Fruit fly (Drosophila melanogaster): ENCODE results near the gene CG8360.

DNA sequence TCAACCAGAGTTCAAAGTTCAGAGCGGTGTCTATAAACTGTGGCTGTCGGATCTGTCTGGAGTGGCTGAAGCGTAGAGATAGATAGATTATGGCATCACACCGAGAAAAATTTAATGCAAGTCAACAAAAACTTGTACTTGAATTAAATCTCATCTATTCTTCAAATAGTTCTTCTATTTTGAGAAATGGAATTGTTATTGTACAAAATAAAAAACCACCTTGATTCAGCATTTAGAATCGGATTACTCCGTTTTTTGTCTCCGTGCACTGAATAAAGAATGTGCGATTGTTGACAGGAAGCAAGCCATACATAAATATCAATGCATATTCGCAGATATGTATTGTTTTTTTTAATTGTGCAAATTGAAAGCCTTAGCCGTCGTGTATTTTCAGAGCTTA, 16.9 kb downstream of the CG8360 start:
- TF ChIP-seq Bteb2 (GFP tag; optimal IDR thresholded peaks at IDR 0.05) (no peak), CG1832 (GFP tag; optimal IDR thresholded peaks at IDR 0.05) (no peak), CG14965 (GFP tag; optimal IDR thresholded peaks at IDR 0.05; ENCODE audit: borderline replicate concordance) (no peak)
